Fruit fly (Drosophila melanogaster): ENCODE results near the gene ng1.
A peak's percentile ranks its signal among the peaks of the same experiment; 100 is the strongest.

- TF ChIP-seq fkh (GFP tag; optimal IDR thresholded peaks at IDR 0.05): peak; percentile 63
- TF ChIP-seq Ets21C (GFP tag; optimal IDR thresholded peaks at IDR 0.05): peak; percentile 90
- peak; percentile 96 for TF ChIP-seq Lpt (GFP tag; optimal IDR thresholded peaks at IDR 0.05)
These were observed 13.5 kb downstream of the ng1 start for dm6 chrX:3255569-3256309.
